Worm (Caenorhabditis elegans) whole organism, L4 larva: ENCODE measurements around the gene T02G5.3.

Experiments used
- F37D6.2 ChIP-seq: sonication (generic microtip); optimal IDR thresholded peaks from 2 replicates; lab custom pipeline; 2016; ENCODE audit warnings: mild to moderate bottlenecking, missing genetic modification characterization, missing compliant biosample characterization
- T26A8.4 ChIP-seq: fragments of 200-800 bp; sonication (Bioruptor generic); IDR thresholded peaks from 2 replicates; pipeline ENCODE4 v1.3.6; 2022; ENCODE audit warnings: missing genetic modification characterization, missing compliant biosample characterization
- Y48G9A.11 ChIP-seq: fragments of 200-800 bp; sonication (Bioruptor generic); IDR thresholded peaks from 2 replicates; pipeline ENCODE4 v1.3.6; 2022; ENCODE audit warnings: missing genetic modification reagents, missing genetic modification characterization, missing compliant biosample characterization
- Y75B8A.6 ChIP-seq: fragments of 200-800 bp; sonication (Bioruptor generic); IDR thresholded peaks from 2 replicates; pipeline ENCODE4 v1.3.6; 2022; ENCODE audit warnings: missing genetic modification reagents, missing genetic modification characterization, missing compliant biosample characterization
- aha-1 ChIP-seq: fragments of 150-350 bp; peaks from one replicate; lab custom pipeline; 2014; ENCODE audit warnings: missing biosample characterization, missing genetic modification characterization
- aly-2 ChIP-seq: sonication (generic microtip); optimal IDR thresholded peaks from 2 replicates; lab custom pipeline; 2018; ENCODE audit warnings: missing biosample characterization, missing genetic modification characterization
- arid-1 ChIP-seq: fragments of 200-800 bp; sonication (Bioruptor generic); conservative IDR thresholded peaks from 2 replicates; pipeline ENCODE4 v1.3.6; 2022; ENCODE audit warnings: missing genetic modification reagents, missing genetic modification characterization, missing compliant biosample characterization
- ctbp-1 ChIP-seq: fragments of 200-800 bp; sonication (Bioruptor generic); IDR thresholded peaks from 2 replicates; pipeline ENCODE4 v1.3.6; 2022; ENCODE audit warnings: missing genetic modification reagents, missing genetic modification characterization, missing compliant biosample characterization
- dmd-8 ChIP-seq: fragments of 200-800 bp; sonication (Bioruptor generic); IDR thresholded peaks from 2 replicates; pipeline ENCODE4 v1.3.6; 2022; ENCODE audit warnings: missing genetic modification characterization, missing compliant biosample characterization
- dpl-1 ChIP-seq: fragments of 150-350 bp; optimal IDR thresholded peaks from 2 replicates; lab custom pipeline; 2014; ENCODE audit warnings: missing biosample characterization, missing genetic modification reagents, missing genetic modification characterization
- egl-43 ChIP-seq: fragments of 200-800 bp; sonication (Bioruptor generic); IDR thresholded peaks from 2 replicates; pipeline ENCODE4 v1.3.6; 2022; ENCODE audit warnings: missing genetic modification reagents, missing genetic modification characterization, missing compliant biosample characterization
- hlh-30 ChIP-seq: sonication (generic microtip); optimal IDR thresholded peaks from 2 replicates; lab custom pipeline; 2017; ENCODE audit warnings: antibody characterized with exemption, mild to moderate bottlenecking, missing genetic modification characterization, missing compliant biosample characterization; ENCODE audit not compliant: insufficient read depth
- hmg-1.1 ChIP-seq: fragments of 200-800 bp; sonication (Bioruptor generic); IDR thresholded peaks from 2 replicates; pipeline ENCODE4 v1.3.6; 2022; ENCODE audit warnings: missing genetic modification reagents, missing genetic modification characterization, missing compliant biosample characterization
- lim-7 ChIP-seq: fragments of 200-800 bp; sonication (Bioruptor generic); IDR thresholded peaks from 2 replicates; pipeline ENCODE4 v1.3.6; 2022; ENCODE audit warnings: missing genetic modification characterization, missing compliant biosample characterization
- lin-38 ChIP-seq: fragments of 200-800 bp; sonication (Bioruptor generic); IDR thresholded peaks from 2 replicates; pipeline ENCODE4 v1.3.6; 2022; ENCODE audit warnings: missing genetic modification reagents, missing genetic modification characterization, missing compliant biosample characterization
- lsy-2 ChIP-seq, 2 experiments: fragments of 150-350 bp in 1 of 2; sonication (generic microtip) in 1 of 2; optimal IDR thresholded peaks; 2 replicates each; lab custom pipeline; 2014 to 2017; ENCODE audit warnings: missing biosample characterization in 2 of 2, missing genetic modification characterization in 2 of 2
- madf-5 ChIP-seq, 2 experiments: fragments of 200-800 bp; sonication (Bioruptor generic); IDR thresholded peaks; 2 replicates each; pipeline ENCODE4 v1.3.6; 2022; ENCODE audit warnings: missing compliant biosample characterization in 2 of 2, missing genetic modification characterization in 2 of 2
- mdt-29 ChIP-seq: fragments of 200-800 bp; sonication (Bioruptor generic); IDR thresholded peaks from 2 replicates; pipeline ENCODE4 v1.3.6; 2022; ENCODE audit warnings: missing genetic modification reagents, missing genetic modification characterization, missing compliant biosample characterization
- mes-2 ChIP-seq: sonication (generic microtip); optimal IDR thresholded peaks from 2 replicates; lab custom pipeline; 2016; ENCODE audit warnings: missing genotype, mild to moderate bottlenecking, missing genetic modification characterization, missing compliant biosample characterization; ENCODE audit not compliant: poor library complexity, severe bottlenecking
- nhr-102 ChIP-seq: sonication (generic microtip); optimal IDR thresholded peaks from 2 replicates; lab custom pipeline; 2016; ENCODE audit warnings: mild to moderate bottlenecking, missing genetic modification characterization, moderate library complexity, missing compliant biosample characterization
- nhr-41 ChIP-seq: fragments of 200-800 bp; sonication (Bioruptor generic); IDR thresholded peaks from 2 replicates; pipeline ENCODE4 v1.3.6; 2022; ENCODE audit warnings: missing genetic modification reagents, missing genetic modification characterization, missing compliant biosample characterization
- nhr-42 ChIP-seq: fragments of 200-800 bp; sonication (Bioruptor generic); IDR thresholded peaks from 2 replicates; pipeline ENCODE4 v1.3.6; 2022; ENCODE audit warnings: missing genetic modification characterization, missing compliant biosample characterization
- pha-4 ChIP-seq, 2 experiments: fragments of 150-350 bp in 1 of 2; fragments of 200-800 bp in 1 of 2; sonication (Bioruptor generic) in 1 of 2; IDR thresholded peaks in 1 of 2; optimal IDR thresholded peaks in 1 of 2; 2 replicates each; pipeline versions ENCODE4 v1.3.6 to Lab custom; 2014 to 2022; ENCODE audit warnings: missing genetic modification characterization in 2 of 2, missing genetic modification reagents in 2 of 2, missing biosample characterization in 1 of 2, missing compliant biosample characterization in 1 of 2
- set-16 ChIP-seq: fragments of 200-800 bp; sonication (Bioruptor generic); IDR thresholded peaks from 2 replicates; pipeline ENCODE4 v1.3.6; 2022; ENCODE audit warnings: missing genetic modification reagents, missing genetic modification characterization, missing compliant biosample characterization
- skn-1 ChIP-seq: fragments of 150-350 bp; optimal IDR thresholded peaks from 2 replicates; lab custom pipeline; 2014; ENCODE audit warnings: missing biosample characterization, missing genetic modification characterization
- snpc-1.2 ChIP-seq: fragments of 200-800 bp; sonication (Bioruptor generic); IDR thresholded peaks from 2 replicates; pipeline ENCODE4 v1.3.6; 2022; ENCODE audit warnings: missing genetic modification reagents, missing genetic modification characterization, missing compliant biosample characterization
- snpc-4 ChIP-seq: fragments of 150-350 bp; optimal IDR thresholded peaks from 2 replicates; lab custom pipeline; 2014; ENCODE audit warnings: missing biosample characterization, missing genetic modification characterization
- spr-1 ChIP-seq: sonication (generic microtip); optimal IDR thresholded peaks from 2 replicates; lab custom pipeline; 2016; ENCODE audit warnings: mild to moderate bottlenecking, missing genetic modification characterization, missing compliant biosample characterization
- unc-130 ChIP-seq: sonication (generic microtip); optimal IDR thresholded peaks from 2 replicates; lab custom pipeline; 2016; ENCODE audit warnings: missing genetic modification reagents, missing genetic modification characterization, missing compliant biosample characterization
- unc-62 ChIP-seq, 3 experiments: fragments of 150-350 bp in 1 of 3; sonication (generic microtip); optimal IDR thresholded peaks in 2 of 3; peaks in 1 of 3; 1 replicate in 1 of 3; 2 replicates in 2 of 3; lab custom pipeline; 2014 to 2017; ENCODE audit warnings: missing biosample characterization in 3 of 3, missing genetic modification characterization in 3 of 3, missing genetic modification reagents in 3 of 3, missing genotype in 1 of 3
- vab-7 ChIP-seq: fragments of 200-800 bp; sonication (Bioruptor generic); IDR thresholded peaks from 2 replicates; pipeline ENCODE4 v1.3.6; 2022; ENCODE audit warnings: missing genetic modification reagents, missing genetic modification characterization, missing compliant biosample characterization

Gene T02G5.3

ce11 chrII:7119525-7119924 is 26.3 kb downstream of the T02G5.3 start:
- no peak for TF ChIP-seq lim-7
- no peak for TF ChIP-seq nhr-41
- no peak for TF ChIP-seq madf-5 (GFP tag; IDR thresholded peaks at IDR 0.05; lab: Robert Waterston, UW)
- peak; percentile 93 for TF ChIP-seq aha-1 (tag; lab: Kevin White, UChicago)

- TF ChIP-seq nhr-102 (tag; lab: Kevin White, UChicago) (no peak), madf-5 (GFP tag; IDR thresholded peaks at IDR 0.05; lab: Robert Waterston, UW) (no peak), unc-130 (peak; percentile 32)
These were observed 28.6 kb downstream of the T02G5.3 start, which contains the start of gene F10E7.2 for ce11 chrII:7121762-7122292. Gene F10E7.2, plus strand, starts transcription at chrII:7122242.

- TF ChIP-seq arid-1 (GFP tag; lab: Robert Waterston, UW) (peak; percentile 74; the same call in 1 of the 2 replicates), Y75B8A.6 (GFP tag; lab: Robert Waterston, UW) (no peak), mdt-29 (0 out of 2 replicates have a peak, but pooled peaks have one; percentile 14), set-16 (GFP tag; lab: Robert Waterston, UW) (peak; percentile 71), vab-7 (GFP tag; lab: Robert Waterston, UW) (peak; percentile 56; the same call in 1 of the 2 replicates), hmg-1.1 (GFP tag; lab: Robert Waterston, UW) (peak; percentile 76), snpc-4 (tag; lab: Kevin White, UChicago) (no peak), nhr-42 (GFP tag; lab: Robert Waterston, UW) (peak; percentile 54; the same call in 1 of the 2 replicates), T26A8.4 (GFP tag; lab: Robert Waterston, UW) (peak; percentile 62), snpc-1.2 (GFP tag; lab: Robert Waterston, UW) (no peak), dmd-8 (0 out of 2 replicates have a peak, but pooled peaks have one; percentile 23), hlh-30 (tag; lab: Kevin White, UChicago) (no peak), F37D6.2 (tag; lab: Kevin White, UChicago) (peak; percentile 77), lsy-2 (tag; optimal IDR thresholded peaks at IDR 0.05; lab: Kevin White, UChicago) (peak in 1 of 2 experiments; percentile 57), aha-1 (tag; lab: Kevin White, UChicago) (peak; percentile 5), dpl-1 (peak; percentile 0), spr-1 (no peak), pha-4 (GFP tag; IDR thresholded peaks at IDR 0.05; lab: Robert Waterston, UW) (peak; percentile 40; the same call in 1 of the 2 replicates), pha-4 (tag; optimal IDR thresholded peaks at IDR 0.05; lab: Kevin White, UChicago) (no peak), egl-43 (0 out of 2 replicates have a peak, but pooled peaks have one; percentile 8), ctbp-1 (GFP tag; lab: Robert Waterston, UW) (peak; percentile 48; the same call in 1 of the 2 replicates), skn-1 (tag; lab: Kevin White, UChicago) (no peak), lin-38 (peak; percentile 75), Y48G9A.11 (GFP tag; lab: Robert Waterston, UW) (0 out of 2 replicates have a peak, but pooled peaks have one; percentile 26), mes-2 (tag; lab: Kevin White, UChicago) (peak; percentile 80)
These were observed 29.7 kb downstream of the T02G5.3 start, which contains the start of gene F10E7.11 for ce11 chrII:7122661-7123418. Gene F10E7.11, minus strand, starts transcription at chrII:7122892.

- peak in 1 of 2 experiments; percentile 49 for TF ChIP-seq unc-62 (GFP tag; optimal IDR thresholded peaks at IDR 0.05 in 1 of 2; lab: Kevin White, UChicago)
- no peak for TF ChIP-seq unc-62 (tag; optimal IDR thresholded peaks at IDR 0.05; lab: Kevin White, UChicago)
- no peak for TF ChIP-seq aly-2 (tag; lab: Kevin White, UChicago)
These were observed 33.3 kb downstream of the T02G5.3 start, which contains the start of gene F10E7.1 for ce11 chrII:7126457-7126856. Gene F10E7.1, plus strand, starts transcription at chrII:7126757.
